Worm (Caenorhabditis elegans): ENCODE data around the gene col-145.

Gene col-145

ce11 chrV:9175218-9175837, 12.5 kb upstream of the col-145 start, which contains the start of gene spas-1 (continued):
- TF ChIP-seq lin-15B (tag; optimal IDR thresholded peaks at IDR 0.05) (no peak), daf-12 (tag; optimal IDR thresholded peaks at IDR 0.05) (no peak), attf-4 (tag; optimal IDR thresholded peaks at IDR 0.05) (no peak), dmd-9 (GFP tag; IDR thresholded peaks at IDR 0.05) (no peak), nhr-48 (tag; optimal IDR thresholded peaks at IDR 0.05) (peak; percentile 74), F49E8.2 (tag; optimal IDR thresholded peaks at IDR 0.05; ENCODE audit: borderline replicate concordance) (peak; percentile 42), lsy-2 (tag; optimal IDR thresholded peaks at IDR 0.05) (peak; percentile 69 to 93), nhr-28 (tag; optimal IDR thresholded peaks at IDR 0.05) (peak; percentile 74), mxl-2 (GFP tag; conservative IDR thresholded peaks at IDR 0.05) (no peak), mdt-29 (GFP tag; IDR thresholded peaks at IDR 0.05) (no peak), daf-19 (GFP tag; conservative IDR thresholded peaks at IDR 0.05) (no peak), mxl-3 (GFP tag; optimal IDR thresholded peaks at IDR 0.05) (peak; percentile 50), nhr-6 (tag; optimal IDR thresholded peaks at IDR 0.05) (peak; percentile 83), nhr-25 (tag; optimal IDR thresholded peaks at IDR 0.05; ENCODE audit: borderline replicate concordance, insufficient read depth) (peak; percentile 52), aha-1 (tag) (peak; percentile 85), saeg-2 (GFP tag; IDR thresholded peaks at IDR 0.05) (no peak), zag-1 (tag; optimal IDR thresholded peaks at IDR 0.05) (no peak), daf-16 (GFP tag; optimal IDR thresholded peaks at IDR 0.05) (peak in 1 of 2 experiments; percentile 20), daf-16 (tag; optimal IDR thresholded peaks at IDR 0.05) (peak; percentile 27), mep-1 (tag; optimal IDR thresholded peaks at IDR 0.05) (peak; percentile 94), dmd-6 (GFP tag; IDR thresholded peaks at IDR 0.05) (peak; percentile 57), pqm-1 (tag; optimal IDR thresholded peaks at IDR 0.05) (peak; percentile 34), dve-1 (tag; optimal IDR thresholded peaks at IDR 0.05; ENCODE audit: insufficient read depth) (peak; percentile 94), D1046.2 (GFP tag; IDR thresholded peaks at IDR 0.05) (no peak)

ce11 chrV:9173789-9174188, 11.0 kb upstream of the col-145 start, which contains the start of gene pqn-16:
TSS of gene pqn-16 (plus strand) at chrV:9174089.
- TF ChIP-seq daf-16 (GFP tag; optimal IDR thresholded peaks at IDR 0.05) = no peak
- peak; percentile 26 for TF ChIP-seq daf-16 (tag; optimal IDR thresholded peaks at IDR 0.05)
- TF ChIP-seq egl-27 (tag; optimal IDR thresholded peaks at IDR 0.05) = no peak
- TF ChIP-seq tag-97 (GFP tag; IDR thresholded peaks at IDR 0.05) = no peak

- TF ChIP-seq daf-16 (GFP tag; optimal IDR thresholded peaks at IDR 0.05) (no peak), daf-16 (tag; optimal IDR thresholded peaks at IDR 0.05) (peak; percentile 92), dve-1 (tag; optimal IDR thresholded peaks at IDR 0.05; ENCODE audit: insufficient read depth) (peak; percentile 59), egl-43 (GFP tag; IDR thresholded peaks at IDR 0.05) (no peak), nhr-28 (tag; optimal IDR thresholded peaks at IDR 0.05) (peak; percentile 68), lim-7 (GFP tag; IDR thresholded peaks at IDR 0.05) (no peak), lin-13 (GFP tag; optimal IDR thresholded peaks at IDR 0.05) (no peak), unc-130 (GFP tag; optimal IDR thresholded peaks at IDR 0.05) (no peak), mes-2 (tag; optimal IDR thresholded peaks at IDR 0.05; ENCODE audit: poor library complexity, severe bottlenecking) (no peak), hlh-11 (tag; optimal IDR thresholded peaks at IDR 0.05) (peak; percentile 28), dmd-6 (GFP tag; IDR thresholded peaks at IDR 0.05) (peak; percentile 18; the same call in 1 of the 2 replicates), pqm-1 (tag; optimal IDR thresholded peaks at IDR 0.05) (peak; percentile 29), nhr-102 (tag; optimal IDR thresholded peaks at IDR 0.05) (no peak), nhr-77 (tag; optimal IDR thresholded peaks at IDR 0.05) (peak; percentile 61), php-3 (GFP tag; IDR thresholded peaks at IDR 0.05) (no peak)
These were observed 10.2 kb upstream of the col-145 start, which contains the start of gene gad-3 for ce11 chrV:9172989-9173388. TSS of gene gad-3 (minus strand) at chrV:9173005.

- no peak for TF ChIP-seq skn-1 (tag; optimal IDR thresholded peaks at IDR 0.05)
- TF ChIP-seq set-16 (GFP tag; IDR thresholded peaks at IDR 0.05) = no peak
- TF ChIP-seq fos-1 (tag; optimal IDR thresholded peaks at IDR 0.05) = no peak
- no peak for TF ChIP-seq vab-7 (GFP tag; IDR thresholded peaks at IDR 0.05)
- TF ChIP-seq dmd-8 (GFP tag; IDR thresholded peaks at IDR 0.05) = no peak
- no peak for TF ChIP-seq tra-1 (GFP tag; IDR thresholded peaks at IDR 0.05)
These were observed 5.3 kb upstream of the col-145 start, which contains the start of gene B0222.11 for ce11 chrV:9168089-9168488. TSS of gene B0222.11 (minus strand) at chrV:9168189.
